Worm (Caenorhabditis elegans) whole organism, mixed stage, embryonic: ENCODE measurements around the gene T11F9.7.

Source experiments
- bed-3 ChIP-seq: fragments of 200-800 bp; sonication (Bioruptor generic); optimal IDR thresholded peaks from 3 replicates; lab custom pipeline; 2018; ENCODE audit warnings: mild to moderate bottlenecking, missing genetic modification characterization, moderate library complexity, missing compliant biosample characterization
- blmp-1 ChIP-seq: fragments of 150-350 bp; optimal IDR thresholded peaks from 2 replicates; lab custom pipeline; 2014; ENCODE audit warnings: missing biosample characterization, missing genetic modification characterization
- ceh-39 ChIP-seq: fragments of 150-350 bp; optimal IDR thresholded peaks from 2 replicates; lab custom pipeline; 2014; ENCODE audit warnings: missing biosample characterization, missing genetic modification characterization
- ceh-43 ChIP-seq: fragments of 200-800 bp; sonication (Bioruptor generic); optimal IDR thresholded peaks from 2 replicates; lab custom pipeline; 2018; ENCODE audit warnings: mild to moderate bottlenecking, missing genetic modification characterization, moderate library complexity, missing compliant biosample characterization
- ces-1 ChIP-seq: fragments of 150-350 bp; optimal IDR thresholded peaks from 2 replicates; lab custom pipeline; 2014; ENCODE audit warnings: missing biosample characterization, missing genetic modification reagents, missing genetic modification characterization
- cnd-1 ChIP-seq: fragments of 200-800 bp; sonication (Bioruptor generic); optimal IDR thresholded peaks from 2 replicates; lab custom pipeline; 2018; ENCODE audit warnings: mild to moderate bottlenecking, missing genetic modification characterization, missing compliant biosample characterization
- drap-1 ChIP-seq: fragments of 200-800 bp; sonication (Bioruptor generic); optimal IDR thresholded peaks from 3 replicates; lab custom pipeline; 2018; ENCODE audit warnings: mild to moderate bottlenecking, missing genetic modification characterization, missing compliant biosample characterization
- elt-1 ChIP-seq: sonication (generic microtip); optimal IDR thresholded peaks from 2 replicates; lab custom pipeline; 2017; ENCODE audit warnings: missing genetic modification characterization, mild to moderate bottlenecking, missing compliant biosample characterization, antibody characterized with exemption, moderate library complexity, borderline replicate concordance; ENCODE audit not compliant: insufficient read depth
- elt-3 ChIP-seq: fragments of 150-350 bp; optimal IDR thresholded peaks from 2 replicates; lab custom pipeline; 2014; ENCODE audit warnings: missing biosample characterization, missing genetic modification characterization
- flh-1 ChIP-seq: fragments of 200-800 bp; sonication (Bioruptor generic); optimal IDR thresholded peaks from 2 replicates; lab custom pipeline; 2018; ENCODE audit warnings: mild to moderate bottlenecking, missing genetic modification characterization, moderate library complexity, missing compliant biosample characterization
- ham-2 ChIP-seq: fragments of 200-800 bp; sonication (Bioruptor generic); optimal IDR thresholded peaks from 2 replicates; lab custom pipeline; 2018; ENCODE audit warnings: mild to moderate bottlenecking, missing genetic modification characterization, missing compliant biosample characterization
- hlh-1 ChIP-seq: fragments of 150-350 bp; optimal IDR thresholded peaks from 2 replicates; lab custom pipeline; 2014; ENCODE audit warnings: missing biosample characterization, missing genetic modification reagents, missing genetic modification characterization
- lin-13 ChIP-seq: fragments of 150-350 bp; optimal IDR thresholded peaks from 2 replicates; lab custom pipeline; 2014; ENCODE audit warnings: missing biosample characterization, missing genetic modification characterization
- lin-32 ChIP-seq: fragments of 200-800 bp; sonication (Bioruptor generic); optimal IDR thresholded peaks from 2 replicates; lab custom pipeline; 2018; ENCODE audit warnings: mild to moderate bottlenecking, missing genetic modification characterization, missing compliant biosample characterization
- lsy-2 ChIP-seq: fragments of 150-350 bp; optimal IDR thresholded peaks from 2 replicates; lab custom pipeline; 2014; ENCODE audit warnings: missing biosample characterization, missing genetic modification characterization
- mab-5 ChIP-seq: fragments of 150-350 bp; optimal IDR thresholded peaks from 2 replicates; lab custom pipeline; 2014; ENCODE audit warnings: missing biosample characterization, missing genetic modification characterization
- mep-1 ChIP-seq: fragments of 150-350 bp; optimal IDR thresholded peaks from 2 replicates; lab custom pipeline; 2017; ENCODE audit warnings: missing biosample characterization, missing genetic modification reagents, missing genetic modification characterization, inconsistent platforms
- mls-2 ChIP-seq: sonication (generic microtip); optimal IDR thresholded peaks from 2 replicates; lab custom pipeline; 2016; ENCODE audit warnings: mild to moderate bottlenecking, missing genetic modification characterization, moderate library complexity, missing compliant biosample characterization
- nhr-12 ChIP-seq: fragments of 150-350 bp; optimal IDR thresholded peaks from 2 replicates; lab custom pipeline; 2014; ENCODE audit warnings: missing biosample characterization, missing genetic modification characterization
- nhr-2 ChIP-seq: fragments of 150-350 bp; optimal IDR thresholded peaks from 2 replicates; lab custom pipeline; 2014; ENCODE audit warnings: missing biosample characterization, missing genetic modification characterization
- nhr-237 ChIP-seq: fragments of 150-350 bp; optimal IDR thresholded peaks from 2 replicates; lab custom pipeline; 2014; ENCODE audit warnings: missing biosample characterization, missing genetic modification characterization
- nhr-76 ChIP-seq: sonication (generic microtip); optimal IDR thresholded peaks from 2 replicates; lab custom pipeline; 2017; ENCODE audit warnings: missing biosample characterization, missing genetic modification characterization
- pha-4 ChIP-seq: fragments of 150-350 bp; optimal IDR thresholded peaks from 2 replicates; lab custom pipeline; 2018; ENCODE audit warnings: missing biosample characterization, missing genetic modification reagents, missing genetic modification characterization
- snpc-4 ChIP-seq: fragments of 150-350 bp; optimal IDR thresholded peaks from 2 replicates; lab custom pipeline; 2014; ENCODE audit warnings: missing biosample characterization, missing genetic modification characterization
- sptf-1 ChIP-seq: sonication (generic microtip); optimal IDR thresholded peaks from 2 replicates; lab custom pipeline; 2017; ENCODE audit warnings: mild to moderate bottlenecking, missing genetic modification characterization, moderate library complexity, missing compliant biosample characterization
- tbx-8 ChIP-seq: fragments of 200-800 bp; sonication (Bioruptor generic); optimal IDR thresholded peaks from 2 replicates; lab custom pipeline; 2018; ENCODE audit warnings: mild to moderate bottlenecking, missing genetic modification characterization, moderate library complexity, missing compliant biosample characterization
- unc-120 ChIP-seq: sonication (generic microtip); optimal IDR thresholded peaks from 2 replicates; lab custom pipeline; 2017; ENCODE audit warnings: missing genetic modification characterization, missing compliant biosample characterization; ENCODE audit not compliant: poor library complexity, severe bottlenecking
- unc-39 ChIP-seq: fragments of 150-350 bp; optimal IDR thresholded peaks from 2 replicates; lab custom pipeline; 2014; ENCODE audit warnings: missing biosample characterization, missing genetic modification characterization
- unc-62 ChIP-seq: fragments of 150-350 bp; optimal IDR thresholded peaks from 2 replicates; lab custom pipeline; 2014; ENCODE audit warnings: missing biosample characterization, missing genetic modification reagents, missing genetic modification characterization
- ztf-11 ChIP-seq: fragments of 150-350 bp; optimal IDR thresholded peaks from 2 replicates; lab custom pipeline; 2014; ENCODE audit warnings: missing biosample characterization, missing genetic modification characterization

T11F9.7 gene

DNA sequence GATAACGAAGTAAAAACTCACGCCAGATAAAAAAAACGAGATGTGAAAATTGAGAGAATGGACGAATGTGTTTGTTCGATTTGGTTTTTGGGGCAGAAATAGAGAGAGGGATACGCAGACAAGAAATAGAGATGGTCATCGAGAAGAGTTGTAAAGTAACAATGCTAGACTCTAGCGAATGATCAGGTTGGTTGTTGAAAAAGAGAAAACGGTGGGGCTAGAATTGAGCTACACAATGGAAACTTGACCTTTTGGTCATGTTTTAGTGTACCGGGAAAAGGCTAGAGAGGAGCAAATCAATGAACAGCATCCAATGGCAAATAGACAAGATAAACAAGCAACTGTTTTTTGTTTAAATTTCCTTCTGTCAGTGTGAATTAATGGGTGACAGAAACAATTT, 14.6 kb downstream of the T11F9.7 start, which contains the start of gene dhs-19:
Gene dhs-19 (minus strand): TSS at position 101 of the 400 bp plus-strand sequence.
- TF ChIP-seq ham-2 (no peak), lin-13 (no peak), mab-5 (no peak), mls-2 (tag; lab: Kevin White, UChicago) (no peak), flh-1 (no peak), elt-3 (tag; lab: Kevin White, UChicago) (no peak), unc-39 (tag; lab: Kevin White, UChicago) (no peak), unc-120 (tag; lab: Kevin White, UChicago) (no peak), nhr-76 (tag; lab: Kevin White, UChicago) (no peak)
- TF ChIP-seq, all 35 proteins: peak for 0

DNA sequence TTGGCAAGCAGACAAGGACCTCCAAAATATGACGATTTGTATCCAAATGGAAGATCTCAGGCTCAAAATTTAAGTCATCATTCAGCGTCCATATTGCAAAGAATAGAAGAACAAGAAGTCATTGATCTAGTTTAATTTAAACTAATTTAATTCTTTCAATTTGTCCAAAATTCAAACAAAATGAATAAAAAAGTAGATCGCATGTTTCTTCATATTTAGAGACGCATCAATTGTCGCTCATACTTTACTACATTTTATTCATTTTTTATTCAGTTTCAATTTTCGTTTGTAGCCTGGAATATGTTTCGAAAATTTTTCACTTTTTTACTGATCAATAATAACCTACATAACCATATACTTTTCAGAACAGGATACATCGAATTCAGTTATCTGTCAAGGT, 16.7 kb downstream of the T11F9.7 start, which contains the start of gene T11F9.21:
Gene T11F9.21 (plus strand): TSS at position 301 of the 400 bp plus-strand sequence.
- TF ChIP-seq flh-1 (no peak), tbx-8 (no peak), cnd-1 (tag; lab: Kevin White, UChicago) (no peak), mep-1 (no peak), nhr-76 (tag; lab: Kevin White, UChicago) (no peak), drap-1 (no peak), ceh-43 (GFP tag; lab: Kevin White, UChicago) (no peak), blmp-1 (tag; lab: Kevin White, UChicago) (no peak), nhr-12 (no peak)

DNA sequence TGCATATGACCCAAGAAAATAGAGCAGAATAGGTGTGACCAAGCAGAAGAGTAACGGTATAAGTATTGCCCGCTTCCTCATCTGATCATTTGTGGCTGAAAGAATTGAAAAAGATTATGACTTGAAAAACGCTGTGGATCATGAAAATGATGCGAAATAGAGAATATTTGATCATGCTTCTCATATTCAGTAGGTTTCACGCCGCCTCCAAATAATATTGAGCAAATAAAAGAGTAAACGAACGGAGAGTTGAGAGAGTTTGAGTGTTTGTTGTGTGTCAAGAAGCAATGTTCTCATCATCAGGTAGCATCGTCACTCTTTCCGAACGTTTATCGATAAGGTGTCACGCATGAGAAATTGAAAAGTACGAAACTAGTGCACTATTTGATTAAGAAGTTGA, 20.5 kb downstream of the T11F9.7 start, which contains the start of gene htrl-1:
Gene htrl-1 (minus strand): TSS at position 101 of the 400 bp plus-strand sequence.
- TF ChIP-seq nhr-76 (tag; lab: Kevin White, UChicago) (no peak), flh-1 (no peak), lsy-2 (tag; lab: Kevin White, UChicago) (no peak)

- no peak for TF ChIP-seq elt-3 (tag; lab: Kevin White, UChicago)
- TF ChIP-seq nhr-76 (tag; lab: Kevin White, UChicago), result no peak
- TF ChIP-seq ham-2, result no peak
- no peak for TF ChIP-seq drap-1
- TF ChIP-seq hlh-1 (tag; lab: Kevin White, UChicago), result no peak
- no peak for TF ChIP-seq bed-3 (GFP tag; lab: Kevin White, UChicago)
- no peak for TF ChIP-seq nhr-237
- no peak for TF ChIP-seq lin-32 (GFP tag; lab: Kevin White, UChicago)
- TF ChIP-seq lin-13, result no peak
- no peak for TF ChIP-seq unc-62 (GFP tag; lab: Kevin White, UChicago)
- TF ChIP-seq tbx-8, result no peak
- TF ChIP-seq snpc-4 (tag; lab: Kevin White, UChicago), result no peak
- no peak for TF ChIP-seq nhr-2
- no peak for TF ChIP-seq unc-39 (tag; lab: Kevin White, UChicago)
Observed at ce11 chrV:11497475-11497874, 21.7 kb downstream of the T11F9.7 start.

ce11 chrV:11499786-11500185, 24.0 kb downstream of the T11F9.7 start:
- TF ChIP-seq elt-1 (tag; lab: Kevin White, UChicago) (no peak), mab-5 (no peak), sptf-1 (tag; lab: Kevin White, UChicago) (no peak), hlh-1 (tag; lab: Kevin White, UChicago) (no peak), drap-1 (no peak), ham-2 (no peak), flh-1 (no peak), mls-2 (tag; lab: Kevin White, UChicago) (no peak), lsy-2 (tag; lab: Kevin White, UChicago) (no peak), ces-1 (GFP tag; lab: Kevin White, UChicago) (no peak), unc-62 (GFP tag; lab: Kevin White, UChicago) (no peak), snpc-4 (tag; lab: Kevin White, UChicago) (no peak), ceh-43 (GFP tag; lab: Kevin White, UChicago) (no peak), unc-120 (tag; lab: Kevin White, UChicago) (no peak), mep-1 (no peak), ceh-39 (tag; lab: Kevin White, UChicago) (no peak), ztf-11 (tag; lab: Kevin White, UChicago) (no peak), elt-3 (tag; lab: Kevin White, UChicago) (no peak), lin-32 (GFP tag; lab: Kevin White, UChicago) (no peak), pha-4 (tag; lab: Kevin White, UChicago) (no peak)
